Worm (Caenorhabditis elegans) whole organism, L1 larva: ENCODE data around the gene dpf-2.

Source experiments
- fkh-10 ChIP-seq: sonication (generic microtip); optimal IDR thresholded peaks from 2 replicates; lab custom pipeline; 2017; ENCODE audit warnings: missing biosample characterization, missing genetic modification reagents, missing genetic modification characterization
- fos-1 ChIP-seq: fragments of 150-350 bp; optimal IDR thresholded peaks from 2 replicates; lab custom pipeline; 2014; ENCODE audit warnings: missing biosample characterization, missing genetic modification characterization
- jun-1 ChIP-seq: fragments of 150-350 bp; optimal IDR thresholded peaks from 2 replicates; lab custom pipeline; 2014; ENCODE audit warnings: missing biosample characterization, missing genetic modification reagents, missing genetic modification characterization
- nhr-11 ChIP-seq: fragments of 150-350 bp; optimal IDR thresholded peaks from 2 replicates; lab custom pipeline; 2014; ENCODE audit warnings: missing biosample characterization, missing genetic modification characterization
- nhr-12 ChIP-seq: sonication (generic microtip); optimal IDR thresholded peaks from 2 replicates; lab custom pipeline; 2017; ENCODE audit warnings: missing biosample characterization, missing genetic modification characterization
- nhr-71 ChIP-seq: sonication (generic microtip); optimal IDR thresholded peaks from 2 replicates; lab custom pipeline; 2016; ENCODE audit warnings: mild to moderate bottlenecking, missing genetic modification characterization, moderate library complexity, missing compliant biosample characterization
- nhr-76 ChIP-seq: sonication (generic microtip); optimal IDR thresholded peaks from 2 replicates; lab custom pipeline; 2017; ENCODE audit warnings: missing biosample characterization, missing genetic modification characterization
- skn-1 ChIP-seq: fragments of 150-350 bp; optimal IDR thresholded peaks from 2 replicates; lab custom pipeline; 2014; ENCODE audit warnings: missing biosample characterization, missing genetic modification characterization
- tlp-1 ChIP-seq: fragments of 150-350 bp; optimal IDR thresholded peaks from 2 replicates; lab custom pipeline; 2014; ENCODE audit warnings: missing biosample characterization, missing genetic modification characterization
- ztf-11 ChIP-seq, 2 experiments: sonication (generic microtip); optimal IDR thresholded peaks; 2 replicates each; lab custom pipeline; 2016 to 2017; ENCODE audit warnings: missing genetic modification characterization in 2 of 2, missing biosample characterization in 1 of 2, missing compliant biosample characterization in 1 of 2

DNA sequence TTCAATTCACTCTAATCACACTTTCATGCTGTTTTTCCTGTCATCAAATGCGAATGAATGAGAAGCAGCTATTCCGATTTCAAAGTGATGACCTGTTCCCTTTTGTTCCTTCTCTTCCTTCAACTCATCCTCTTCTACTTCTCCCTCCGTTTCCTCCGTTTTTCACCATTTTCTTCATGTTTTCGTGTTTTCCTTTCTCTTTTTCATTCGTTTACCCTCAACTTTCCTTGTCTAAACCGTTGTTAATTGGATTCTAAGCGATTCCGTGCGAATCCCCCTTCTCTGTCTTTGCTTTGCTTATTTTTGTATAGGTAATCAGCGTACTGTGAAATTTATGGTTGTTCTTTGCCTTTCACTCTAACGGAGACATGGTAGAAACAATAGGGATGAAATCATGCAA lies 54.2 kb downstream of the dpf-2 start:
- TF ChIP-seq tlp-1 (no peak), nhr-11 (tag; lab: Kevin White, UChicago) (no peak), ztf-11 (tag; optimal IDR thresholded peaks at IDR 0.05; lab: Kevin White, UChicago) (no peak), skn-1 (no peak), nhr-71 (tag; lab: Kevin White, UChicago) (no peak), nhr-12 (tag; lab: Kevin White, UChicago) (no peak), nhr-76 (tag; lab: Kevin White, UChicago) (no peak), jun-1 (tag; lab: Kevin White, UChicago) (no peak), fos-1 (tag; lab: Kevin White, UChicago) (no peak), fkh-10 (GFP tag; lab: Kevin White, UChicago) (no peak)
